Fruit fly (Drosophila melanogaster): Measurements from ENCODE around the gene Nepl11.

Gene Nepl11

dm6 chr3R:4282207-4282606, 12.4 kb downstream of the Nepl11 start:
- TF ChIP-seq salr (GFP tag; optimal IDR thresholded peaks at IDR 0.05) (no peak), topi (GFP tag; optimal IDR thresholded peaks at IDR 0.05) (no peak), Met (GFP tag; optimal IDR thresholded peaks at IDR 0.05) (no peak), OdsH (GFP tag; optimal IDR thresholded peaks at IDR 0.05) (no peak), CG6276 (GFP tag; optimal IDR thresholded peaks at IDR 0.05) (no peak), Sox102F (GFP tag; optimal IDR thresholded peaks at IDR 0.05) (no peak), net (GFP tag; optimal IDR thresholded peaks at IDR 0.05) (no peak), Sox14 (GFP tag; optimal IDR thresholded peaks at IDR 0.05) (no peak), CG11294 (GFP tag; IDR thresholded peaks at IDR 0.05) (no peak), Eip78C (GFP tag) (no peak), fd85E (GFP tag; optimal IDR thresholded peaks at IDR 0.05) (no peak), CG7368 (GFP tag; optimal IDR thresholded peaks at IDR 0.05) (no peak), Hr38 (GFP tag; optimal IDR thresholded peaks at IDR 0.05) (no peak), Hr39 (GFP tag; optimal IDR thresholded peaks at IDR 0.05) (no peak), achi (GFP tag; optimal IDR thresholded peaks at IDR 0.05) (no peak), CG11902 (GFP tag; optimal IDR thresholded peaks at IDR 0.05) (no peak), CG9139 (GFP tag; optimal IDR thresholded peaks at IDR 0.05) (no peak), pdm3 (GFP tag; optimal IDR thresholded peaks at IDR 0.05) (no peak), CG16779 (tag; optimal IDR thresholded peaks at IDR 0.05) (no peak), CG6163 (GFP tag; IDR thresholded peaks at IDR 0.05) (no peak)

- TF ChIP-seq svp (GFP tag) (peak; percentile 77), Eip78C (GFP tag) (peak; percentile 39), Sox102F (GFP tag; optimal IDR thresholded peaks at IDR 0.05) (no peak), CG4318 (GFP tag; optimal IDR thresholded peaks at IDR 0.05) (no peak), eg (GFP tag; IDR thresholded peaks at IDR 0.05) (0 out of 3 replicates have a peak, but pooled peaks have one; percentile 8), CG31627 (GFP tag; optimal IDR thresholded peaks at IDR 0.05) (no peak), fkh (GFP tag; optimal IDR thresholded peaks at IDR 0.05) (no peak), cyc (GFP tag; optimal IDR thresholded peaks at IDR 0.05) (no peak), vri (GFP tag; optimal IDR thresholded peaks at IDR 0.05) (peak; percentile 21), CG6808 (GFP tag; optimal IDR thresholded peaks at IDR 0.05) (no peak), CG10631 (GFP tag; optimal IDR thresholded peaks at IDR 0.05) (no peak)
These were observed 13.3 kb downstream of the Nepl11 start for dm6 chr3R:4281119-4281861.

- peak; percentile 71 for TF ChIP-seq achi (GFP tag; optimal IDR thresholded peaks at IDR 0.05)
- no peak for TF ChIP-seq Hr38 (GFP tag; optimal IDR thresholded peaks at IDR 0.05)
- TF ChIP-seq CG11902 (GFP tag; optimal IDR thresholded peaks at IDR 0.05): no peak
- no peak for TF ChIP-seq lz (GFP tag; optimal IDR thresholded peaks at IDR 0.05)
- no peak for TF ChIP-seq fd85E (GFP tag; optimal IDR thresholded peaks at IDR 0.05)
- no peak for TF ChIP-seq CG9139 (GFP tag; optimal IDR thresholded peaks at IDR 0.05)
- TF ChIP-seq cyc (GFP tag; optimal IDR thresholded peaks at IDR 0.05): no peak
These were observed 14.6 kb downstream of the Nepl11 start, which contains the start of gene cpx for dm6 chr3R:4280062-4280461. TSS of gene cpx (plus strand) at chr3R:4280221.

dm6 chr3R:4277828-4278227, 16.8 kb downstream of the Nepl11 start, which contains the start of gene flip:
TSS of gene flip (minus strand) at chr3R:4277928.
- no peak for TF ChIP-seq esn (GFP tag; optimal IDR thresholded peaks at IDR 0.05)

dm6 chr3R:4268339-4268738, 26.3 kb downstream of the Nepl11 start:
- TF ChIP-seq CG6854 (GFP tag; optimal IDR thresholded peaks at IDR 0.05) (no peak), svp (GFP tag) (peak; percentile 10)

- TF ChIP-seq CG11294 (GFP tag; IDR thresholded peaks at IDR 0.05): no peak
- no peak for TF ChIP-seq svp (GFP tag)
- TF ChIP-seq esn (GFP tag; optimal IDR thresholded peaks at IDR 0.05): no peak
- peak; percentile 52 for TF ChIP-seq Eip78C (GFP tag)
- TF ChIP-seq CG32006 (GFP tag; optimal IDR thresholded peaks at IDR 0.05): peak; percentile 35
- TF ChIP-seq OdsH (GFP tag; optimal IDR thresholded peaks at IDR 0.05): no peak
- TF ChIP-seq CG6792 (GFP tag; optimal IDR thresholded peaks at IDR 0.05): no peak
These were observed 28.2 kb downstream of the Nepl11 start, which contains the start of gene CG1092 for dm6 chr3R:4266470-4266869. TSS of gene CG1092 (plus strand) at chr3R:4266770.
